Fruit fly (Drosophila melanogaster) whole organism, embryonic: ENCODE measurements around the gene Mst85C.

Experiments
- Ada2b ChIP-seq: fragments of 200-800 bp; sonication (Bioruptor generic); IDR thresholded peaks from 2 replicates; pipeline ENCODE4 v1.3.6; 2022; ENCODE audit warnings: missing biosample characterization, missing genetic modification characterization
- CG11696 ChIP-seq: fragments of 200-800 bp; sonication (Bioruptor generic); IDR thresholded peaks from 2 replicates; pipeline ENCODE4 v1.3.6; 2022; ENCODE audit warnings: missing biosample characterization, missing genetic modification characterization
- CG13894 ChIP-seq: fragments of 200-800 bp; sonication (Bioruptor generic); optimal IDR thresholded peaks from 3 replicates; lab custom pipeline; 2018; ENCODE audit warnings: missing biosample characterization, mild to moderate bottlenecking, missing genetic modification characterization, moderate library complexity
- CG14050 ChIP-seq: fragments of 200-800 bp; sonication (Bioruptor generic); IDR thresholded peaks from 3 replicates; pipeline ENCODE4 v1.3.6; 2022; ENCODE audit warnings: missing biosample characterization, missing genetic modification characterization
- CG14860 ChIP-seq: fragments of 200-800 bp; sonication (Bioruptor generic); IDR thresholded peaks from 3 replicates; pipeline ENCODE4 v1.3.6; 2022; ENCODE audit warnings: missing biosample characterization, missing genetic modification characterization; ENCODE audit not compliant: partially characterized antibody
- CG1602 ChIP-seq: fragments of 200-800 bp; sonication (Bioruptor generic); optimal IDR thresholded peaks from 3 replicates; lab custom pipeline; 2016; ENCODE audit warnings: missing biosample characterization, missing genetic modification characterization
- CG1792 ChIP-seq: fragments of 200-800 bp; sonication (Bioruptor generic); optimal IDR thresholded peaks from 2 replicates; lab custom pipeline; 2016; ENCODE audit warnings: missing biosample characterization, missing genetic modification characterization
- CG18599 ChIP-seq: fragments of 200-800 bp; sonication (Bioruptor generic); optimal IDR thresholded peaks from 3 replicates; lab custom pipeline; 2017; ENCODE audit warnings: missing biosample characterization, missing genetic modification characterization, mild to moderate bottlenecking, moderate library complexity, missing genetic modification reagents
- CG31441 ChIP-seq: fragments of 200-800 bp; sonication (Bioruptor generic); IDR thresholded peaks from 2 replicates; pipeline ENCODE4 v1.3.6; 2022; ENCODE audit warnings: missing biosample characterization, missing genetic modification characterization
- CG32772 ChIP-seq: fragments of 200-800 bp; sonication (Bioruptor generic); IDR thresholded peaks from 2 replicates; pipeline ENCODE4 v1.3.6; 2022; ENCODE audit warnings: missing biosample characterization, missing genetic modification characterization
- CG3281 ChIP-seq: fragments of 200-800 bp; sonication (Bioruptor generic); optimal IDR thresholded peaks from 3 replicates; lab custom pipeline; 2017; ENCODE audit warnings: missing biosample characterization, mild to moderate bottlenecking, missing genetic modification characterization
- CG3838 ChIP-seq: fragments of 200-800 bp; sonication (Bioruptor generic); optimal IDR thresholded peaks from 3 replicates; lab custom pipeline; 2016; ENCODE audit warnings: missing biosample characterization, missing genetic modification characterization
- CG4404 ChIP-seq: fragments of 200-800 bp; sonication (Bioruptor generic); IDR thresholded peaks from 2 replicates; pipeline ENCODE4 v1.3.6; 2022; ENCODE audit warnings: missing biosample characterization, missing genetic modification characterization
- CG4617 ChIP-seq: fragments of 200-800 bp; sonication (Bioruptor generic); optimal IDR thresholded peaks from 3 replicates; lab custom pipeline; 2016; ENCODE audit warnings: missing biosample characterization, missing genetic modification characterization, borderline replicate concordance
- CG7987 ChIP-seq: fragments of 200-800 bp; sonication (Bioruptor generic); optimal IDR thresholded peaks from 2 replicates; lab custom pipeline; 2018; ENCODE audit warnings: missing biosample characterization, mild to moderate bottlenecking, missing genetic modification characterization, moderate library complexity
- CG8089 ChIP-seq: fragments of 200-800 bp; sonication (Bioruptor generic); optimal IDR thresholded peaks from 3 replicates; lab custom pipeline; 2016; ENCODE audit warnings: missing biosample characterization, missing genetic modification characterization
- CG8478 ChIP-seq: fragments of >200 bp; optimal IDR thresholded peaks from 2 replicates; lab custom pipeline; 2018
- CG8765 ChIP-seq: fragments of 200-800 bp; sonication (Bioruptor generic); IDR thresholded peaks from 2 replicates; pipeline ENCODE4 v1.3.6; 2022; ENCODE audit warnings: missing biosample characterization, missing genetic modification characterization
- CG8924 ChIP-seq: fragments of 200-800 bp; optimal IDR thresholded peaks from 3 replicates; lab custom pipeline; 2019; ENCODE audit warnings: missing biosample characterization, mild to moderate bottlenecking, missing genetic modification characterization, moderate library complexity
- Dip2 ChIP-seq: fragments of 200-800 bp; sonication (Bioruptor generic); IDR thresholded peaks from 2 replicates; pipeline ENCODE4 v1.3.6; 2022; ENCODE audit warnings: missing biosample characterization, missing genetic modification characterization
- Dll ChIP-seq: fragments of 200-800 bp; sonication (Bioruptor generic); IDR thresholded peaks from 4 replicates; pipeline ENCODE4 v1.3.6; 2022; ENCODE audit warnings: missing biosample characterization, missing genetic modification characterization; ENCODE audit not compliant: partially characterized antibody
- Hmr ChIP-seq: fragments of 200-800 bp; sonication (Bioruptor generic); optimal IDR thresholded peaks from 3 replicates; lab custom pipeline; 2017; ENCODE audit warnings: mild to moderate bottlenecking, missing biosample characterization, missing genetic modification reagents, missing genetic modification characterization
- Lpt ChIP-seq: fragments of >200 bp; optimal IDR thresholded peaks from 2 replicates; lab custom pipeline; 2018; ENCODE audit warnings: missing biosample characterization, missing genetic modification characterization
- NC2β ChIP-seq: fragments of 200-800 bp; sonication (Bioruptor generic); optimal IDR thresholded peaks from 2 replicates; lab custom pipeline; 2016; ENCODE audit warnings: missing biosample characterization, missing genetic modification characterization
- Nf-YB ChIP-seq: fragments of 200-800 bp; sonication (Bioruptor generic); optimal IDR thresholded peaks from 3 replicates; lab custom pipeline; 2019; ENCODE audit warnings: missing biosample characterization, mild to moderate bottlenecking, missing genetic modification characterization, moderate library complexity
- PHDP ChIP-seq: fragments of 200-800 bp; sonication (Bioruptor generic); optimal IDR thresholded peaks from 3 replicates; lab custom pipeline; 2018; ENCODE audit warnings: missing biosample characterization, mild to moderate bottlenecking, missing genetic modification characterization, moderate library complexity
- Ptx1 ChIP-seq: fragments of 200-800 bp; sonication (Bioruptor generic); IDR thresholded peaks from 2 replicates; pipeline ENCODE4 v1.3.6; 2022; ENCODE audit warnings: missing biosample characterization, missing genetic modification characterization
- Side ChIP-seq: fragments of 200-800 bp; sonication (Bioruptor generic); optimal IDR thresholded peaks from 2 replicates; lab custom pipeline; 2016; ENCODE audit warnings: missing biosample characterization, missing genetic modification characterization
- Six4 ChIP-seq: fragments of 200-800 bp; sonication (Bioruptor generic); optimal IDR thresholded peaks from 2 replicates; lab custom pipeline; 2016; ENCODE audit warnings: missing biosample characterization, missing genetic modification characterization
- Sox102F ChIP-seq: fragments of 200-800 bp; sonication (Bioruptor generic); optimal IDR thresholded peaks from 2 replicates; lab custom pipeline; 2018; ENCODE audit warnings: missing biosample characterization, mild to moderate bottlenecking, missing genetic modification characterization, moderate library complexity
- Ssrp ChIP-seq: fragments of 200-800 bp; sonication (Bioruptor generic); optimal IDR thresholded peaks from 2 replicates; lab custom pipeline; 2018; ENCODE audit warnings: missing biosample characterization, mild to moderate bottlenecking, missing genetic modification characterization, moderate library complexity
- Stat92E ChIP-seq, 3 experiments: fragments of >200 bp in 2 of 3; fragments of 200-800 bp in 1 of 3; sonication (Bioruptor generic) in 1 of 3; optimal IDR thresholded peaks; 2 replicates each; lab custom pipeline; 2017 to 2019; ENCODE audit warnings: missing biosample characterization in 3 of 3, missing genetic modification characterization in 3 of 3, mild to moderate bottlenecking in 1 of 3, moderate library complexity in 1 of 3
- TFAM ChIP-seq: fragments of 200-800 bp; sonication (Bioruptor generic); optimal IDR thresholded peaks from 2 replicates; lab custom pipeline; 2017; ENCODE audit warnings: missing biosample characterization, missing genetic modification characterization, inconsistent platforms
- Trl ChIP-seq, 3 experiments: fragments of >200 bp in 2 of 3; fragments of 200-800 bp in 1 of 3; sonication (Bioruptor generic) in 1 of 3; optimal IDR thresholded peaks; 2 replicates in 1 of 3; 3 replicates in 2 of 3; lab custom pipeline; 2016 to 2017; ENCODE audit warnings: missing biosample characterization in 1 of 3, missing genetic modification characterization in 1 of 3
- ase ChIP-seq: fragments of 200-800 bp; sonication (Bioruptor generic); IDR thresholded peaks from 3 replicates; pipeline ENCODE4 v1.3.6; 2022; ENCODE audit warnings: missing biosample characterization, missing genetic modification characterization
- cg ChIP-seq: fragments of 200-800 bp; sonication (Bioruptor generic); optimal IDR thresholded peaks from 3 replicates; lab custom pipeline; 2019; ENCODE audit warnings: missing biosample characterization, mild to moderate bottlenecking, missing genetic modification characterization, moderate library complexity
- chinmo ChIP-seq: fragments of 200-800 bp; sonication (Bioruptor generic); IDR thresholded peaks from 4 replicates; pipeline ENCODE4 v1.3.6; 2022; ENCODE audit warnings: missing biosample characterization, missing genetic modification characterization; ENCODE audit not compliant: partially characterized antibody
- ci ChIP-seq: fragments of 200-800 bp; sonication (Bioruptor generic); IDR thresholded peaks from 3 replicates; pipeline ENCODE4 v1.3.6; 2022; ENCODE audit warnings: missing biosample characterization, missing genetic modification characterization
- eve ChIP-seq, 2 experiments: fragments of >200 bp; optimal IDR thresholded peaks; 2 replicates each; lab custom pipeline; 2017; ENCODE audit warnings: missing biosample characterization in 2 of 2, missing genetic modification characterization in 2 of 2
- ewg ChIP-seq: fragments of 200-800 bp; sonication (Bioruptor generic); optimal IDR thresholded peaks from 3 replicates; lab custom pipeline; 2017; ENCODE audit warnings: mild to moderate bottlenecking, missing biosample characterization, missing genetic modification reagents, missing genetic modification characterization
- gce ChIP-seq: fragments of 200-800 bp; sonication (Bioruptor generic); IDR thresholded peaks from 3 replicates; pipeline ENCODE4 v1.3.6; 2022; ENCODE audit warnings: missing biosample characterization, missing genetic modification characterization
- gcm ChIP-seq: fragments of 200-800 bp; sonication (Bioruptor generic); optimal IDR thresholded peaks from 2 replicates; lab custom pipeline; 2019; ENCODE audit warnings: missing biosample characterization, mild to moderate bottlenecking, missing genetic modification characterization, moderate library complexity
- klu ChIP-seq: fragments of 200-800 bp; sonication (Bioruptor generic); IDR thresholded peaks from 2 replicates; pipeline ENCODE4 v1.3.6; 2022; ENCODE audit warnings: missing biosample characterization, missing genetic modification characterization
- sisA ChIP-seq: fragments of 200-800 bp; sonication (Bioruptor generic); IDR thresholded peaks from 2 replicates; pipeline ENCODE4 v1.3.6; 2022; ENCODE audit warnings: missing biosample characterization, missing genetic modification characterization
- tin ChIP-seq: fragments of 200-800 bp; sonication (Bioruptor generic); optimal IDR thresholded peaks from 3 replicates; lab custom pipeline; 2016; ENCODE audit warnings: missing biosample characterization, missing genetic modification characterization
- tna ChIP-seq: fragments of 200-800 bp; sonication (Bioruptor generic); IDR thresholded peaks from 2 replicates; pipeline ENCODE4 v1.3.6; 2022; ENCODE audit warnings: missing biosample characterization, missing genetic modification characterization; ENCODE audit not compliant: partially characterized antibody
- vvl ChIP-seq: fragments of 200-800 bp; sonication (Bioruptor generic); IDR thresholded peaks from 2 replicates; pipeline ENCODE4 v1.3.6; 2022; ENCODE audit warnings: missing biosample characterization, missing genetic modification characterization
- wdn ChIP-seq: fragments of 200-800 bp; sonication (Bioruptor generic); IDR thresholded peaks from 2 replicates; pipeline ENCODE4 v1.3.6; 2022; ENCODE audit warnings: missing biosample characterization, missing genetic modification characterization

The Mst85C gene

DNA sequence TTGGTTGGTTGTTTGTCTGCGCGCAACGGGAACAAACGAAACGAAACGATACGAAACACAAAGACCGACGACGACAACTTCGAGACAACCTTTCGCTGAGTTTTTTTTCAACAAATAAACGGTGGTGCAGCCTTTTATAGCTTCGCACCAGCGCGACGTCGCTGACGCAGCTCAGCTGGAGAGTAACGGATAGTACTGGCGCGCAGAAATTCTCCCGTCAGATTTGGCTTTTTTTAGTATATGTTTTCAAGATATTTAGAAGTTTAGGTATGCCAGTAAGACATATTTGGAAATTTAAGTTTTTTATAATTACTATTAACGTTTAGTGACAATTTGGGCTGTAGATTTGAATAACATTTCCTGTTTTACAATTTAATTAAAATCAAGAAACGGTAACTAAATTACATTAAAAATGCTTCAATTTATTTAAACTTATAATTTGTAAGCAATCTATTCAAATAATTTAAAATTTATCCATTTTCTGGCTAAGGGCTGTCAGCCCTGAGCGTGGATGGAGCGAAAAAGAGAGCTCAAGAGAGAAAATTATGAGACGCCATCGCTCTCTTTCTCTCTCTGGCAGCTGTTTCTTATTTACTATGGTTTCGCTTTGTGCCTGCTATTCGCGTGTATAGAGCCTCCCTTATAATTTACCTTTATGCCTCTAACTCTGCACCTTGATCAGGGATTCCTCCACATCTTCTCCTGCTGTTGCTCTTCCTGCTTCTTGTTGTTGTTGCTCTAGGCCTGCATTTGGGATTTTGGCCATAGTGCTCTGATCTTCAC, 14.6 kb upstream of the Mst85C start (continued):
- TF ChIP-seq Ada2b (0 out of 2 replicates have a peak, but pooled peaks have one; percentile 38), Hmr (GFP tag; lab: Kevin White, UChicago) (peak; percentile 91), CG8765 (GFP tag; lab: Robert Waterston, UW) (no peak), chinmo (GFP tag; lab: Robert Waterston, UW) (peak; percentile 62; the same call in 1 of the 4 replicates), CG7987 (GFP tag; lab: Kevin White, UChicago) (no peak), Stat92E (GFP tag; optimal IDR thresholded peaks at IDR 0.05; lab: Kevin White, UChicago) (peak in 1 of 3 experiments; percentile 83), CG8924 (tag; lab: Kevin White, UChicago) (peak; percentile 93), Ssrp (tag; lab: Kevin White, UChicago) (peak; percentile 83), Dip2 (GFP tag; lab: Robert Waterston, UW) (no peak), TFAM (no peak), wdn (no peak), Six4 (peak; percentile 58), NC2β (peak; percentile 49), PHDP (tag; lab: Kevin White, UChicago) (peak; percentile 88), CG3838 (GFP tag; lab: Kevin White, UChicago) (peak; percentile 39), CG32772 (peak; percentile 68), ci (peak; percentile 54; the same call in 1 of the 3 replicates), vvl (GFP tag; lab: Robert Waterston, UW) (peak; percentile 37; the same call in 1 of the 2 replicates), CG1792 (GFP tag; lab: Kevin White, UChicago) (no peak), ase (GFP tag; lab: Robert Waterston, UW) (0 out of 3 replicates have a peak, but pooled peaks have one; percentile 9), Dll (no peak), Sox102F (GFP tag; lab: Kevin White, UChicago) (peak; percentile 81), CG13894 (tag; lab: Kevin White, UChicago) (peak; percentile 72), gcm (GFP tag; lab: Kevin White, UChicago) (peak; percentile 86), klu (peak; percentile 48; the same call in 1 of the 2 replicates), CG4617 (no peak), cg (GFP tag; lab: Kevin White, UChicago) (no peak), tna (no peak), CG14050 (GFP tag; lab: Robert Waterston, UW) (peak; percentile 67), eve (GFP tag; optimal IDR thresholded peaks at IDR 0.05; lab: Kevin White, UChicago) (peak in 1 of 2 experiments; percentile 93), CG8478 (lab: Kevin White, UChicago) (no peak), CG31441 (GFP tag; lab: Robert Waterston, UW) (peak; percentile 90), CG3281 (GFP tag; lab: Kevin White, UChicago) (peak; percentile 91), Side (GFP tag; lab: Kevin White, UChicago) (peak; percentile 45), gce (0 out of 3 replicates have a peak, but pooled peaks have one; percentile 55), Ptx1 (GFP tag; lab: Robert Waterston, UW) (peak; percentile 71), Trl (optimal IDR thresholded peaks at IDR 0.05; lab: Kevin White, UChicago) (peak; percentile 94 to 97), Trl (GFP tag; optimal IDR thresholded peaks at IDR 0.05; lab: Kevin White, UChicago) (peak; percentile 47), CG1602 (GFP tag; lab: Kevin White, UChicago) (peak; percentile 63), CG4404 (no peak; the same call in 1 of the 2 replicates), tin (GFP tag; lab: Kevin White, UChicago) (peak; percentile 70), CG8089 (GFP tag; lab: Kevin White, UChicago) (no peak), Lpt (GFP tag; lab: Kevin White, UChicago) (no peak), CG14860 (GFP tag; lab: Robert Waterston, UW) (no peak), ewg (GFP tag; lab: Kevin White, UChicago) (peak; percentile 69), CG18599 (GFP tag; lab: Kevin White, UChicago) (peak; percentile 89), Nf-YB (GFP tag; lab: Kevin White, UChicago) (peak; percentile 79), CG11696 (GFP tag; lab: Robert Waterston, UW) (no peak), sisA (GFP tag; lab: Robert Waterston, UW) (no peak)
